Fruit fly (Drosophila melanogaster) whole organism, wandering third instar larva: ENCODE results near the gene Cow.

Source experiments
- jim ChIP-seq: fragments of 175-275, 200-325 bp; sonication (Bioruptor generic); optimal IDR thresholded peaks from 2 replicates; lab custom pipeline; 2016; ENCODE audit warnings: missing biosample characterization, mild to moderate bottlenecking, missing genetic modification characterization
- usp ChIP-seq: fragments of >200 bp; optimal IDR thresholded peaks from 2 replicates; lab custom pipeline; 2017; ENCODE audit warnings: missing biosample characterization, missing genetic modification characterization

dm6 chr3R:23067209-23067826, 45.2 kb downstream of the Cow start, which contains the start of gene CG17111:
- TF ChIP-seq usp (no peak), jim (no peak)
